Worm (Caenorhabditis elegans) whole organism, L3 larva: ENCODE results near the gene F42A9.7.

Experiments used
- aly-2 ChIP-seq: fragments of 150-350 bp; optimal IDR thresholded peaks from 2 replicates; lab custom pipeline; 2014; ENCODE audit warnings: missing biosample characterization, missing genetic modification characterization
- ama-1 ChIP-seq: fragments of 150-350 bp; optimal IDR thresholded peaks from 2 replicates; lab custom pipeline; 2018
- ceh-9 ChIP-seq: sonication (generic microtip); optimal IDR thresholded peaks from 2 replicates; lab custom pipeline; 2018; ENCODE audit warnings: missing biosample characterization, missing genetic modification characterization
- elt-2 ChIP-seq: sonication (generic microtip); optimal IDR thresholded peaks from 2 replicates; lab custom pipeline; 2016; ENCODE audit warnings: missing genetic modification reagents, mild to moderate bottlenecking, missing genetic modification characterization, missing compliant biosample characterization
- elt-3 ChIP-seq, 3 experiments: fragments of 150-350 bp in 1 of 3; sonication (generic microtip) in 2 of 3; optimal IDR thresholded peaks; 2 replicates in 2 of 3; 4 replicates in 1 of 3; lab custom pipeline; 2014 to 2017; ENCODE audit warnings: missing biosample characterization in 3 of 3, missing genetic modification characterization in 3 of 3
- lin-15B ChIP-seq: fragments of 150-350 bp; optimal IDR thresholded peaks from 2 replicates; lab custom pipeline; 2014; ENCODE audit warnings: missing biosample characterization, missing genetic modification characterization
- lin-39 ChIP-seq: fragments of 150-350 bp; optimal IDR thresholded peaks from 2 replicates; lab custom pipeline; 2018; ENCODE audit warnings: missing biosample characterization, missing genetic modification reagents, missing genetic modification characterization
- nfya-1 ChIP-seq: sonication (generic microtip); optimal IDR thresholded peaks from 2 replicates; lab custom pipeline; 2017; ENCODE audit warnings: missing genetic modification characterization, mild to moderate bottlenecking, missing compliant biosample characterization, antibody characterized with exemption, moderate library complexity; ENCODE audit not compliant: insufficient read depth
- nhr-11 ChIP-seq: fragments of 150-350 bp; optimal IDR thresholded peaks from 2 replicates; lab custom pipeline; 2014; ENCODE audit warnings: missing biosample characterization, missing genetic modification characterization
- nhr-237 ChIP-seq: fragments of 150-350 bp; optimal IDR thresholded peaks from 2 replicates; lab custom pipeline; 2014; ENCODE audit warnings: missing biosample characterization, missing genetic modification characterization
- nhr-77 ChIP-seq: fragments of 150-350 bp; optimal IDR thresholded peaks from 2 replicates; lab custom pipeline; 2014; ENCODE audit warnings: missing biosample characterization, missing genetic modification characterization
- pqm-1 ChIP-seq: fragments of 150-350 bp; optimal IDR thresholded peaks from 2 replicates; lab custom pipeline; 2017; ENCODE audit warnings: missing biosample characterization, missing genetic modification characterization, inconsistent platforms
- snpc-4 ChIP-seq: fragments of 150-350 bp; optimal IDR thresholded peaks from 2 replicates; lab custom pipeline; 2014; ENCODE audit warnings: missing biosample characterization, missing genetic modification characterization
- unc-39 ChIP-seq: sonication (generic microtip); optimal IDR thresholded peaks from 4 replicates; lab custom pipeline; 2017; ENCODE audit warnings: missing biosample characterization, missing genetic modification characterization

DNA sequence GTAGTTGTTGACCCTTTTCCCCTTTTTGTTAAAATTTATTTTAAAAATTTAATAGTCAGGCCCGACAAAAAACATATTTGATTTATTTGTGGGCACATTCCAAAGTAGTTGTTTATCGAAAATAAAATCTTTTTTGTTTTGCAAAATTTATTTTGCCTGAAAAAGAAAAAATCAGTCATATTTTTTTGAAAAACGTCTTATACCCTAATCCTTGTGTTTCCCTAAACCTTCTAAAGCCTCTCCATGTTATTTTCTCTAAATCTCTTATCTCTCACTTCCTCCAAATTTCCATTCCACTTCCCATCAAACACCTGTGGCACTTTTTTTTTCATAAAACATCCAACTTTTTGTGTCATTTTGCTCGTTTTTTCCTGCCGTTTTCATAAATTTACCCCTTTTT, 8.7 kb downstream of the F42A9.7 start:
- TF ChIP-seq nhr-11 (tag; lab: Kevin White, UChicago) = no peak
- no peak for TF ChIP-seq ceh-9 (tag; lab: Kevin White, UChicago)
- no peak for TF ChIP-seq elt-2 (tag; lab: Kevin White, UChicago)
- TF ChIP-seq unc-39 = no peak
- no peak for TF ChIP-seq elt-3 (tag; optimal IDR thresholded peaks at IDR 0.05; lab: Kevin White, UChicago)
- TF ChIP-seq nfya-1 = no peak
- no peak for TF ChIP-seq lin-15B (tag; lab: Kevin White, UChicago)
- TF ChIP-seq ama-1 = no peak
- TF ChIP-seq snpc-4 = no peak
- TF ChIP-seq nhr-77 (tag; lab: Kevin White, UChicago) = no peak
- TF ChIP-seq aly-2 (tag; lab: Kevin White, UChicago) = no peak
- TF ChIP-seq lin-39 (tag; lab: Kevin White, UChicago) = no peak
- TF ChIP-seq nhr-237 (tag; lab: Kevin White, UChicago) = no peak
- no peak for TF ChIP-seq pqm-1 (tag; lab: Kevin White, UChicago)
